Worm (Caenorhabditis elegans): ENCODE results near the gene F55A4.7.

- no peak for TF ChIP-seq K12H6.12 (tag; optimal IDR thresholded peaks at IDR 0.05)
- TF ChIP-seq hlh-12 (tag; optimal IDR thresholded peaks at IDR 0.05): no peak
- no peak for TF ChIP-seq F33H1.4 (GFP tag; IDR thresholded peaks at IDR 0.05)
- no peak for TF ChIP-seq unc-62 (GFP tag; optimal IDR thresholded peaks at IDR 0.05)
- TF ChIP-seq bed-1 (GFP tag; IDR thresholded peaks at IDR 0.05): no peak
- TF ChIP-seq fkh-3 (tag; optimal IDR thresholded peaks at IDR 0.05): no peak
- no peak for TF ChIP-seq F22D6.2 (tag; optimal IDR thresholded peaks at IDR 0.05)
- TF ChIP-seq athp-1 (tag; optimal IDR thresholded peaks at IDR 0.05): no peak
- no peak for TF ChIP-seq snpc-4 (GFP tag; optimal IDR thresholded peaks at IDR 0.05)
- no peak for TF ChIP-seq snpc-4 (tag; optimal IDR thresholded peaks at IDR 0.05)
- TF ChIP-seq attf-5 (GFP tag; optimal IDR thresholded peaks at IDR 0.05): no peak
- no peak for TF ChIP-seq lin-26 (GFP tag; IDR thresholded peaks at IDR 0.05)
- TF ChIP-seq lir-1 (GFP tag; conservative IDR thresholded peaks at IDR 0.05): no peak
- TF ChIP-seq ama-1 (optimal IDR thresholded peaks at IDR 0.05): no peak
- TF ChIP-seq ama-1 (GFP tag; optimal IDR thresholded peaks at IDR 0.05): no peak
- TF ChIP-seq F57C9.4 (tag; optimal IDR thresholded peaks at IDR 0.05): no peak
These were observed 11.5 kb downstream of the F55A4.7 start for ce11 chrX:1026722-1027121.

Measured in whole organism, young adult.